Worm (Caenorhabditis elegans): ENCODE data around the gene Y56A3A.7.

DNA sequence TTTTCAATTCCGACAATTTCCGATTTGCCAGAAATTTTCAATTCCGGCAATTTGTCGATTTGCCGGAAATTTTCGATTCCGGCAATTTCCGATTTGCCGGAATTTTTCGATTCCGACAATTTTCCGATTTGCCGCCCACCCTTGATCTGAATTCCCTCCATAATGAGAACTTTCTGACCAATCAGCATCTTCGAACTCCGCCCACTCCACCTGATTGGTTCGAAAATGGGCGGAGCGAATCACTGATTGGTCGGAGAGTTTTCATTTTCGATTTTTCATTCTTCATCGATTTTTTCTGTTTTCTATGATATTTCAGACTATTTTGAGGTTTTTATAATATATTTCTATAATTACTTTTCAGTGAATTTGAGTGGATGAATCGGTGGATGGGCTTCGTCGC is 7.3 kb upstream of the Y56A3A.7 start:
- TF ChIP-seq nhr-179 (tag; optimal IDR thresholded peaks at IDR 0.05) (no peak), madf-10 (tag; optimal IDR thresholded peaks at IDR 0.05) (no peak), nhr-80 (tag; optimal IDR thresholded peaks at IDR 0.05) (no peak), pbrm-1 (GFP tag; IDR thresholded peaks at IDR 0.05) (no peak), ama-1 (optimal IDR thresholded peaks at IDR 0.05) (no peak), ama-1 (GFP tag; optimal IDR thresholded peaks at IDR 0.05) (no peak), sdz-38 (tag; optimal IDR thresholded peaks at IDR 0.05) (no peak), nhr-120 (GFP tag; IDR thresholded peaks at IDR 0.05) (no peak), C06A6.2 (GFP tag; conservative IDR thresholded peaks at IDR 0.05) (no peak), unc-62 (GFP tag; optimal IDR thresholded peaks at IDR 0.05) (no peak), pha-4 (tag; optimal IDR thresholded peaks at IDR 0.05) (no peak), mel-28 (tag; optimal IDR thresholded peaks at IDR 0.05; ENCODE audit: borderline replicate concordance) (no peak), nfyb-1 (GFP tag; IDR thresholded peaks at IDR 0.05) (no peak)
